Fruit fly (Drosophila melanogaster) whole organism, embryonic: ENCODE data around the gene Ubc6.

Experiments used
- CG11695 ChIP-seq: fragments of 200-800 bp; sonication (Bioruptor generic); IDR thresholded peaks from 3 replicates; pipeline ENCODE4 v1.3.6; 2022; ENCODE audit warnings: missing biosample characterization, missing genetic modification characterization
- CG12071 ChIP-seq: fragments of 200-800 bp; sonication (Bioruptor generic); optimal IDR thresholded peaks from 3 replicates; lab custom pipeline; 2018; ENCODE audit warnings: missing biosample characterization, mild to moderate bottlenecking, missing genetic modification characterization
- CG3407 ChIP-seq: fragments of 200-800 bp; sonication (Bioruptor generic); optimal IDR thresholded peaks from 2 replicates; lab custom pipeline; 2018; ENCODE audit warnings: missing biosample characterization, mild to moderate bottlenecking, missing genetic modification characterization
- CG4282 ChIP-seq: fragments of 200-800 bp; sonication (Bioruptor generic); optimal IDR thresholded peaks from 2 replicates; lab custom pipeline; 2016; ENCODE audit warnings: missing biosample characterization, missing genetic modification characterization
- CG6654 ChIP-seq: fragments of 200-800 bp; sonication (Bioruptor generic); optimal IDR thresholded peaks from 2 replicates; lab custom pipeline; 2017; ENCODE audit warnings: missing biosample characterization, mild to moderate bottlenecking, missing genetic modification characterization
- CG7963 ChIP-seq: fragments of 200-800 bp; sonication (Bioruptor generic); IDR thresholded peaks from 3 replicates; pipeline ENCODE4 v1.3.6; 2022; ENCODE audit warnings: missing biosample characterization, missing genetic modification characterization; ENCODE audit not compliant: partially characterized antibody
- Chrac-16 ChIP-seq: fragments of 200-800 bp; sonication (Bioruptor generic); optimal IDR thresholded peaks from 3 replicates; lab custom pipeline; 2016; ENCODE audit warnings: missing biosample characterization, missing genetic modification characterization
- Dad ChIP-seq: fragments of 200-800 bp; sonication (Bioruptor generic); optimal IDR thresholded peaks from 3 replicates; lab custom pipeline; 2016; ENCODE audit warnings: missing biosample characterization, missing genetic modification characterization
- Gug ChIP-seq: fragments of 200-800 bp; sonication (Bioruptor generic); IDR thresholded peaks from 4 replicates; pipeline ENCODE4 v1.3.6; 2022; ENCODE audit warnings: missing biosample characterization, missing genetic modification characterization
- Hsf ChIP-seq: fragments of 200-800 bp; sonication (Bioruptor generic); optimal IDR thresholded peaks from 3 replicates; lab custom pipeline; 2016; ENCODE audit warnings: missing biosample characterization, missing genetic modification characterization
- aop ChIP-seq: fragments of 200-800 bp; sonication (Bioruptor generic); IDR thresholded peaks from 2 replicates; pipeline ENCODE4 v1.3.6; 2022; ENCODE audit warnings: missing biosample characterization, missing genetic modification characterization
- dmrt11E ChIP-seq: fragments of 200-800 bp; sonication (Bioruptor generic); optimal IDR thresholded peaks from 3 replicates; lab custom pipeline; 2018; ENCODE audit warnings: missing biosample characterization, mild to moderate bottlenecking, missing genetic modification characterization, moderate library complexity
- ttk ChIP-seq: fragments of 200-800 bp; sonication (Bioruptor generic); IDR thresholded peaks from 2 replicates; pipeline ENCODE4 v2.1.2; 2022; ENCODE audit warnings: missing biosample characterization, missing genetic modification characterization

DNA sequence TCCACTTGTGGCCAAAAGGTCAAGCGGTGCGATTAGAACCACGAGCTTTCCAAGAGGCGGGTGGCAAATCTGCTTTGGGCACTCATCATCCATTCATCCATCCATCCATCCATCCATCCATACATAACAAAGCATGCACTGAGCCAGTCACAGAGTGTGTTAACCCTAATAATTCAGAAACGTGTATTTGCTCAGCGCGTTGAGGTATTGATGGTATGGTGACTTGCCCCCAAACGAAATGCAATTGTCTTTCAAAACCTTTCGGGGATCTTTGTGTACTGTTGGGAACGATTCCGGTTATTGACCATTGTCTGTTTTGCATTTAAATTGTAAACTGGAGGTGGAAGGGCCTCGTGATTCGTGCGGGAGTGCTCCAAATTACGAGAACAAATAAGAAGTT is 9.5 kb upstream of the Ubc6 start:
- TF ChIP-seq CG4282 (GFP tag; lab: Kevin White, UChicago), result no peak
- TF ChIP-seq CG7963 (GFP tag; lab: Robert Waterston, UW), result no peak
- no peak for TF ChIP-seq CG12071
- TF ChIP-seq ttk (GFP tag; lab: Robert Waterston, UW), result no peak
- TF ChIP-seq dmrt11E, result no peak
- TF ChIP-seq aop (GFP tag; lab: Robert Waterston, UW), result no peak
- TF ChIP-seq Hsf, result no peak
- TF ChIP-seq Gug, result no peak
- TF ChIP-seq Dad, result no peak
- TF ChIP-seq Chrac-16, result no peak
- TF ChIP-seq CG11695 (GFP tag; lab: Robert Waterston, UW), result no peak
- no peak for TF ChIP-seq CG6654 (GFP tag; lab: Kevin White, UChicago)
- TF ChIP-seq CG3407 (GFP tag; lab: Kevin White, UChicago), result no peak
